Fruit fly (Drosophila melanogaster) whole organism, embryonic: Measurements from ENCODE around the gene Cpr30B.

Experiments
- ATbp ChIP-seq: fragments of 200-800 bp; sonication (Bioruptor generic); optimal IDR thresholded peaks from 2 replicates; lab custom pipeline; 2017; ENCODE audit warnings: missing biosample characterization, mild to moderate bottlenecking, missing genetic modification characterization, missing genetic modification reagents
- Atf-2 ChIP-seq: fragments of 200-800 bp; sonication (Bioruptor generic); optimal IDR thresholded peaks from 2 replicates; lab custom pipeline; 2016; ENCODE audit warnings: missing biosample characterization, missing genetic modification characterization
- Atf6 ChIP-seq: fragments of 200-800 bp; sonication (Bioruptor generic); IDR thresholded peaks from 2 replicates; pipeline ENCODE4 v1.3.6; 2022; ENCODE audit warnings: missing biosample characterization, missing genetic modification characterization
- B-H1 ChIP-seq: fragments of 200-800 bp; sonication (Bioruptor generic); IDR thresholded peaks from 3 replicates; pipeline ENCODE4 v1.3.6; 2022; ENCODE audit warnings: missing biosample characterization, missing genetic modification characterization
- CG10321 ChIP-seq: fragments of 200-800 bp; sonication (Bioruptor generic); IDR thresholded peaks from 2 replicates; pipeline ENCODE4 v1.3.6; 2022; ENCODE audit warnings: missing biosample characterization, missing genetic modification characterization
- CG10543 ChIP-seq: fragments of 200-800 bp; sonication (Bioruptor generic); optimal IDR thresholded peaks from 3 replicates; lab custom pipeline; 2017; ENCODE audit warnings: missing biosample characterization, mild to moderate bottlenecking, missing genetic modification characterization, moderate library complexity
- CG10959 ChIP-seq: fragments of 200-800 bp; sonication (Bioruptor generic); IDR thresholded peaks from 2 replicates; pipeline ENCODE4 v1.3.6; 2022; ENCODE audit warnings: missing biosample characterization, missing genetic modification characterization
- CG11085 ChIP-seq: fragments of 200-800 bp; sonication (Bioruptor generic); IDR thresholded peaks from 2 replicates; pipeline ENCODE4 v1.3.6; 2022; ENCODE audit warnings: missing biosample characterization, missing genetic modification characterization
- CG11504 ChIP-seq: fragments of 200-800 bp; sonication (Bioruptor generic); optimal IDR thresholded peaks from 3 replicates; lab custom pipeline; 2019; ENCODE audit warnings: missing biosample characterization, mild to moderate bottlenecking, missing genetic modification characterization, moderate library complexity
- CG12071 ChIP-seq: fragments of 200-800 bp; sonication (Bioruptor generic); optimal IDR thresholded peaks from 3 replicates; lab custom pipeline; 2018; ENCODE audit warnings: missing biosample characterization, mild to moderate bottlenecking, missing genetic modification characterization
- CG14710 ChIP-seq: fragments of 200-800 bp; sonication (Bioruptor generic); optimal IDR thresholded peaks from 3 replicates; lab custom pipeline; 2019; ENCODE audit warnings: missing biosample characterization, mild to moderate bottlenecking, missing genetic modification characterization, moderate library complexity
- CG15011 ChIP-seq: fragments of 200-800 bp; sonication (Bioruptor generic); optimal IDR thresholded peaks from 3 replicates; lab custom pipeline; 2018; ENCODE audit warnings: missing biosample characterization, mild to moderate bottlenecking, missing genetic modification characterization
- CG16863 ChIP-seq: fragments of 200-800 bp; sonication (Bioruptor generic); optimal IDR thresholded peaks from 3 replicates; lab custom pipeline; 2016; ENCODE audit warnings: missing biosample characterization, missing genetic modification characterization
- CG18011 ChIP-seq: fragments of 200-800 bp; sonication (Bioruptor generic); optimal IDR thresholded peaks from 2 replicates; lab custom pipeline; 2017; ENCODE audit warnings: missing biosample characterization, missing genetic modification characterization, mild to moderate bottlenecking, moderate library complexity, missing genotype
- CG34422 ChIP-seq: fragments of 200-800 bp; sonication (Bioruptor generic); IDR thresholded peaks from 3 replicates; pipeline ENCODE4 v1.3.6; 2022; ENCODE audit warnings: missing biosample characterization, missing genetic modification characterization
- CG4730 ChIP-seq: fragments of 200-800 bp; sonication (Bioruptor generic); IDR thresholded peaks from 2 replicates; pipeline ENCODE4 v1.3.6; 2022; ENCODE audit warnings: missing biosample characterization, missing genetic modification characterization
- CG5953 ChIP-seq: fragments of 200-800 bp; sonication (Bioruptor generic); IDR thresholded peaks from 2 replicates; pipeline ENCODE4 v1.3.6; 2022; ENCODE audit warnings: missing biosample characterization, missing genetic modification characterization
- CG6272 ChIP-seq: fragments of 200-800 bp; sonication (Bioruptor generic); IDR thresholded peaks from 2 replicates; pipeline ENCODE4 v1.3.6; 2022; ENCODE audit warnings: missing biosample characterization, missing genetic modification characterization
- CG6813 ChIP-seq: fragments of 200-800 bp; sonication (Bioruptor generic); optimal IDR thresholded peaks from 2 replicates; lab custom pipeline; 2017; ENCODE audit warnings: missing biosample characterization, missing genetic modification characterization, mild to moderate bottlenecking, moderate library complexity, missing genetic modification reagents
- CG7271 ChIP-seq: fragments of 200-800 bp; sonication (Bioruptor generic); optimal IDR thresholded peaks from 2 replicates; lab custom pipeline; 2018; ENCODE audit warnings: missing biosample characterization, mild to moderate bottlenecking, missing genetic modification characterization, moderate library complexity
- CG7987 ChIP-seq: fragments of 200-800 bp; sonication (Bioruptor generic); optimal IDR thresholded peaks from 2 replicates; lab custom pipeline; 2018; ENCODE audit warnings: missing biosample characterization, mild to moderate bottlenecking, missing genetic modification characterization, moderate library complexity
- CG8290 ChIP-seq, 3 experiments: fragments of 200-800 bp; sonication (Bioruptor generic); optimal IDR thresholded peaks; 2 replicates each; lab custom pipeline; 2016 to 2019; ENCODE audit warnings: missing biosample characterization in 3 of 3, missing genetic modification characterization in 3 of 3, mild to moderate bottlenecking in 2 of 3, moderate library complexity in 1 of 3
- CG9932 ChIP-seq: fragments of 200-800 bp; sonication (Bioruptor generic); IDR thresholded peaks from 2 replicates; pipeline ENCODE4 v1.3.6; 2022; ENCODE audit warnings: missing biosample characterization, missing genetic modification characterization
- HLH3B ChIP-seq: fragments of 200-800 bp; sonication (Bioruptor generic); IDR thresholded peaks from 2 replicates; pipeline ENCODE4 v1.3.6; 2022; ENCODE audit warnings: missing biosample characterization, missing genetic modification characterization
- Kr ChIP-seq: fragments of 200-800 bp; sonication (Bioruptor generic); optimal IDR thresholded peaks from 2 replicates; lab custom pipeline; 2017; ENCODE audit warnings: missing biosample characterization, mild to moderate bottlenecking, missing genetic modification characterization
- Lim3 ChIP-seq: fragments of 200-800 bp; sonication (Bioruptor generic); IDR thresholded peaks from 2 replicates; pipeline ENCODE4 v1.3.6; 2022; ENCODE audit warnings: missing biosample characterization, missing genetic modification characterization
- MBD-R2 ChIP-seq: fragments of 200-800 bp; sonication (Bioruptor generic); IDR thresholded peaks from 2 replicates; pipeline ENCODE4 v1.3.6; 2022; ENCODE audit warnings: missing biosample characterization, missing genetic modification characterization
- Nf-YA ChIP-seq: fragments of 200-800 bp; sonication (Bioruptor generic); IDR thresholded peaks from 2 replicates; pipeline ENCODE4 v1.3.6; 2022; ENCODE audit warnings: missing biosample characterization, missing genetic modification characterization
- Rfx ChIP-seq: fragments of 200-800 bp; sonication (Bioruptor generic); IDR thresholded peaks from 2 replicates; pipeline ENCODE4 v1.3.6; 2022; ENCODE audit warnings: missing biosample characterization, missing genetic modification characterization
- Ssrp ChIP-seq: fragments of 200-800 bp; sonication (Bioruptor generic); optimal IDR thresholded peaks from 2 replicates; lab custom pipeline; 2018; ENCODE audit warnings: missing biosample characterization, mild to moderate bottlenecking, missing genetic modification characterization, moderate library complexity
- amos ChIP-seq: fragments of 200-800 bp; sonication (Bioruptor generic); IDR thresholded peaks from 2 replicates; pipeline ENCODE4 v1.3.6; 2022; ENCODE audit warnings: missing biosample characterization, missing genetic modification characterization; ENCODE audit not compliant: partially characterized antibody
- bab2 ChIP-seq: fragments of 200-800 bp; sonication (Bioruptor generic); optimal IDR thresholded peaks from 2 replicates; lab custom pipeline; 2016; ENCODE audit warnings: missing biosample characterization, missing genetic modification characterization
- bbx ChIP-seq: fragments of 200-800 bp; sonication (Bioruptor generic); IDR thresholded peaks from 2 replicates; pipeline ENCODE4 v1.3.6; 2022; ENCODE audit warnings: missing biosample characterization, missing genetic modification characterization; ENCODE audit not compliant: partially characterized antibody
- br ChIP-seq: fragments of >200 bp; optimal IDR thresholded peaks from 2 replicates; lab custom pipeline; 2017
- cas ChIP-seq: fragments of 200-800 bp; sonication (Bioruptor generic); IDR thresholded peaks from 2 replicates; pipeline ENCODE4 v1.3.6; 2022; ENCODE audit warnings: missing biosample characterization, missing genetic modification characterization
- ci ChIP-seq: fragments of 200-800 bp; sonication (Bioruptor generic); IDR thresholded peaks from 3 replicates; pipeline ENCODE4 v1.3.6; 2022; ENCODE audit warnings: missing biosample characterization, missing genetic modification characterization
- crol ChIP-seq: fragments of 200-800 bp; sonication (Bioruptor generic); IDR thresholded peaks from 2 replicates; pipeline ENCODE4 v1.3.6; 2022; ENCODE audit warnings: missing biosample characterization, missing genetic modification characterization
- dmrt99B ChIP-seq: fragments of 200-800 bp; sonication (Bioruptor generic); optimal IDR thresholded peaks from 2 replicates; lab custom pipeline; 2018; ENCODE audit warnings: missing biosample characterization, mild to moderate bottlenecking, missing genetic modification characterization, moderate library complexity
- grn ChIP-seq: fragments of 200-800 bp; sonication (Bioruptor generic); optimal IDR thresholded peaks from 3 replicates; lab custom pipeline; 2017; ENCODE audit warnings: missing biosample characterization, missing genetic modification characterization
- kah ChIP-seq: fragments of 200-800 bp; sonication (Bioruptor generic); optimal IDR thresholded peaks from 2 replicates; lab custom pipeline; 2018; ENCODE audit warnings: missing biosample characterization, mild to moderate bottlenecking, missing genetic modification characterization
- odd ChIP-seq: fragments of 200-800 bp; sonication (Bioruptor generic); optimal IDR thresholded peaks from 2 replicates; lab custom pipeline; 2017; ENCODE audit warnings: missing biosample characterization, mild to moderate bottlenecking, missing genetic modification characterization
- otp ChIP-seq: fragments of 200-800 bp; sonication (Bioruptor generic); IDR thresholded peaks from 3 replicates; pipeline ENCODE4, ENCODE4 v1.3.6; 2022; ENCODE audit warnings: missing biosample characterization, missing genetic modification characterization
- run ChIP-seq: fragments of 200-800 bp; sonication (Bioruptor generic); optimal IDR thresholded peaks from 3 replicates; lab custom pipeline; 2018; ENCODE audit warnings: missing biosample characterization, mild to moderate bottlenecking, missing genetic modification characterization
- sc ChIP-seq, 3 experiments: fragments of >200 bp in 2 of 3; fragments of 200-800 bp in 1 of 3; sonication (Bioruptor generic) in 1 of 3; optimal IDR thresholded peaks; 2 replicates in 2 of 3; 3 replicates in 1 of 3; lab custom pipeline; 2017; ENCODE audit warnings: mild to moderate bottlenecking in 1 of 3, missing biosample characterization in 1 of 3, missing genetic modification characterization in 1 of 3, missing genetic modification reagents in 1 of 3
- scrt ChIP-seq: fragments of 200-800 bp; sonication (Bioruptor generic); optimal IDR thresholded peaks from 2 replicates; lab custom pipeline; 2018; ENCODE audit warnings: missing biosample characterization, mild to moderate bottlenecking, missing genetic modification characterization, moderate library complexity
- sens ChIP-seq: fragments of 200-800 bp; sonication (Bioruptor generic); peaks from one replicate; lab custom pipeline; 2016; ENCODE audit warnings: missing biosample characterization, missing genetic modification characterization
- shn ChIP-seq: fragments of 200-800 bp; sonication (Bioruptor generic); optimal IDR thresholded peaks from 3 replicates; lab custom pipeline; 2016; ENCODE audit warnings: missing biosample characterization, missing genetic modification characterization
- tgo ChIP-seq: fragments of 200-800 bp; sonication (Bioruptor generic); IDR thresholded peaks from 3 replicates; pipeline ENCODE4 v1.3.6; 2022; ENCODE audit warnings: missing biosample characterization, missing genetic modification characterization
- zfh2 ChIP-seq: fragments of 200-800 bp; sonication (Bioruptor generic); optimal IDR thresholded peaks from 2 replicates; lab custom pipeline; 2016; ENCODE audit warnings: missing biosample characterization, missing genetic modification characterization

The Cpr30B gene

DNA sequence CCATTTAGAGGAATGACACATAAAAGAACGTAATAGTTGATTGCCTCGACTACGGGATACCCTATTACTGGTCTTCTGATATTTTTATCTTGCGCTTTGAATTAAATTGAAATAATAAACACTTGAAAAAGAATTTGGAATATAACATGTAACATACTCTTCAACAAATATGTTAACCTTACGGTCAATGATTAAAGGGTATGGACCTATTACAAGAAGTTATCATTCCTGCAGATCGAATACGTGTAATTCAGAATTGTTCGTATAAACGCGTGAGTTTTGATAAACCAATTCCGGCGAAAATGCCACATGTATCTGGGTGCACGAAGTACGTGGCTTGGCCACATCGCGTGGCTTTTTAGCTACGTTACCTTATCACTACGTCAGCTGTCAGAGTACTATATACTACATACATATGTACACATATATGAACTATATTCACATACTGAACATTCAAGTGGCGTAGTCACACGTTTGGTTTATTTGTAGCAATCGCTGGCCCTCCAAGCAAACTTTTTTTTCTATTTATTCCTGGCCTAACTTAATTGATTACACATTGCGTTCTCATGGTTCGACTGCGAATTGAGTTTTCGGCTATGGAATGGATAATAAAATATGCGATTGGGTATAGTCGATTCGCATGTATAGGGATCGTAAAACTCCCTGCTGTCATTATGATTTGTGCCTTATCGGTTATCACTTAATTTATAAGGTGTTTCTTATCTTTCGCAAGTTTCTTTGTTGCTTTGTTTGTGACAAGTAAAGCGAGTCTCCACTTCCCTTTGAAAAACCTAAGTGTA lies 44.3 kb upstream of the Cpr30B start (continued):
- TF ChIP-seq CG14710 (tag; lab: Kevin White, UChicago), result peak; percentile 47
- no peak for TF ChIP-seq amos
- no peak; the same call in 1 of the 2 replicates for TF ChIP-seq MBD-R2 (GFP tag; lab: Robert Waterston, UW)
- peak; percentile 76 for TF ChIP-seq bab2 (GFP tag; lab: Kevin White, UChicago)
- no peak for TF ChIP-seq Nf-YA (GFP tag; lab: Robert Waterston, UW)
- TF ChIP-seq CG7987 (GFP tag; lab: Kevin White, UChicago), result peak; percentile 14
- TF ChIP-seq Atf6 (GFP tag; lab: Robert Waterston, UW), result peak; percentile 72
- TF ChIP-seq shn (GFP tag; lab: Kevin White, UChicago), result peak; percentile 6
- peak; percentile 59; the same call in 2 of the 3 replicates for TF ChIP-seq B-H1
- TF ChIP-seq bbx, result no peak
- TF ChIP-seq Ssrp, result peak; percentile 61
- peak; percentile 57; the same call in 2 of the 3 replicates for TF ChIP-seq ci (GFP tag; lab: Robert Waterston, UW)
- 0 out of 2 replicates have a peak, but pooled peaks have one; percentile 30 for TF ChIP-seq CG6272
- peak; percentile 25 for TF ChIP-seq CG15011 (GFP tag; lab: Kevin White, UChicago)
- peak; percentile 75 for TF ChIP-seq tgo
- peak; percentile 41 for TF ChIP-seq zfh2 (GFP tag; lab: Kevin White, UChicago)
- no peak for TF ChIP-seq cas
- TF ChIP-seq CG6813 (GFP tag; lab: Kevin White, UChicago), result no peak
- TF ChIP-seq CG18011, result no peak
- no peak for TF ChIP-seq ATbp (GFP tag; lab: Kevin White, UChicago)
- TF ChIP-seq CG7271 (tag; lab: Kevin White, UChicago), result no peak
- TF ChIP-seq CG5953 (GFP tag; lab: Robert Waterston, UW), result no peak
- peak; percentile 62 for TF ChIP-seq CG4730 (GFP tag; lab: Robert Waterston, UW)
- TF ChIP-seq CG11504, result peak; percentile 83
- 0 out of 2 replicates have a peak, but pooled peaks have one; percentile 16 for TF ChIP-seq CG10321 (GFP tag; lab: Robert Waterston, UW)
- peak; percentile 44 for TF ChIP-seq CG10543 (GFP tag; lab: Kevin White, UChicago)
- peak; percentile 93 for TF ChIP-seq sens (GFP tag; lab: Kevin White, UChicago)
- no peak for TF ChIP-seq CG16863 (GFP tag; lab: Kevin White, UChicago)
- TF ChIP-seq CG10959 (GFP tag; lab: Robert Waterston, UW), result no peak
- no peak for TF ChIP-seq br (lab: Kevin White, UChicago)
- no peak for TF ChIP-seq CG8290 (GFP tag; optimal IDR thresholded peaks at IDR 0.05; lab: Kevin White, UChicago)
- TF ChIP-seq CG8290 (tag; optimal IDR thresholded peaks at IDR 0.05; lab: Kevin White, UChicago), result peak in 1 of 2 experiments; percentile 72
- TF ChIP-seq CG12071 (GFP tag; lab: Kevin White, UChicago), result peak; percentile 43
- peak; percentile 74 for TF ChIP-seq dmrt99B (tag; lab: Kevin White, UChicago)
- TF ChIP-seq HLH3B, result peak; percentile 66
- no peak for TF ChIP-seq odd (GFP tag; lab: Kevin White, UChicago)
- no peak for TF ChIP-seq Lim3 (GFP tag; lab: Robert Waterston, UW)
- peak; percentile 57 for TF ChIP-seq grn
- TF ChIP-seq CG34422 (GFP tag; lab: Robert Waterston, UW), result peak; percentile 62; the same call in 1 of the 3 replicates
- no peak for TF ChIP-seq kah (GFP tag; lab: Kevin White, UChicago)
- TF ChIP-seq run (tag; lab: Kevin White, UChicago), result peak; percentile 37
- TF ChIP-seq crol, result no peak
- peak; percentile 66 for TF ChIP-seq Rfx (GFP tag; lab: Robert Waterston, UW)
- peak; percentile 53; the same call in 1 of the 3 replicates for TF ChIP-seq otp (GFP tag; lab: Robert Waterston, UW)
- no peak for TF ChIP-seq Kr (GFP tag; lab: Kevin White, UChicago)
- TF ChIP-seq CG9932, result peak; percentile 33; the same call in 1 of the 2 replicates
- no peak for TF ChIP-seq sc (optimal IDR thresholded peaks at IDR 0.05; lab: Kevin White, UChicago)
- TF ChIP-seq sc (GFP tag; optimal IDR thresholded peaks at IDR 0.05; lab: Kevin White, UChicago), result peak; percentile 24
- peak; percentile 58 for TF ChIP-seq Atf-2
- no peak for TF ChIP-seq CG11085 (GFP tag; lab: Robert Waterston, UW)
- peak; percentile 20 for TF ChIP-seq scrt (GFP tag; lab: Kevin White, UChicago)
